Worm (Caenorhabditis elegans): ENCODE results near the gene pals-28.

DNA sequence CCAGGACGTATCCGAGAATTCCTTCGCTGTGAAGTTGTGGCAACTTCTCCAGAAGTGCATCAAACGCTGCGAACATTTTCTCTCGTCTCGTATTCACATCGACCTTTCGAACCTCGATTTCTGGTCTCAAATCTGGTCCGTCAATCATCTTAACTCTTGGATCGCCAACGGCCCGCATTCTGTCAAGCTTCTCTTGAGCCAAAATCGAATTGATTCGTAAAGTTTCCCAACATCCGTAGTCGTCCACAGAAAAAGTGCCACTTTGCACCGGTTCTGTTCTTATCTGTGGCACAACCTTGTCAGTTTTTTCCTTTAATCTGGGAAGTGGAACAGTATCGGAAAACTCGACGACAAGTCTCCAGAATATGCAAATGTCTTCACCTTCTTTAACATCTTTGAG lies 50.7 kb downstream of the pals-28 start:
- no peak for TF ChIP-seq dmd-4 (tag; optimal IDR thresholded peaks at IDR 0.05)
- no peak for TF ChIP-seq elt-1 (tag; optimal IDR thresholded peaks at IDR 0.05)
- no peak for TF ChIP-seq lin-39 (tag; optimal IDR thresholded peaks at IDR 0.05)
- no peak for TF ChIP-seq nhr-11 (tag; optimal IDR thresholded peaks at IDR 0.05)
- no peak for TF ChIP-seq nhr-25 (tag; optimal IDR thresholded peaks at IDR 0.05)
- TF ChIP-seq lin-11 (tag; optimal IDR thresholded peaks at IDR 0.05), result no peak
- no peak for TF ChIP-seq aly-2 (tag; optimal IDR thresholded peaks at IDR 0.05)
- no peak for TF ChIP-seq ztf-4 (tag; optimal IDR thresholded peaks at IDR 0.05)
- TF ChIP-seq nhr-77 (tag; optimal IDR thresholded peaks at IDR 0.05), result no peak
- no peak for TF ChIP-seq mdl-1 (tag; optimal IDR thresholded peaks at IDR 0.05)
- no peak for TF ChIP-seq elt-3 (tag; optimal IDR thresholded peaks at IDR 0.05)
- TF ChIP-seq mab-5 (tag; optimal IDR thresholded peaks at IDR 0.05), result no peak
- no peak for TF ChIP-seq lsy-2 (tag; optimal IDR thresholded peaks at IDR 0.05)

Measured in whole organism, L2 larva.